Fruit fly (Drosophila melanogaster) whole organism, larva: ENCODE measurements around the gene CG14780.

Experiments used
- noc ChIP-seq: fragments of 200-800 bp; sonication (Bioruptor generic); optimal IDR thresholded peaks from 3 replicates; lab custom pipeline; 2019; ENCODE audit warnings: missing biosample characterization, mild to moderate bottlenecking, missing genetic modification characterization, moderate library complexity

Gene CG14780

dm6 chrX:1472222-1472621 is at the start of gene CG14780:
TSS of gene CG14780 (plus strand) at chrX:1472522.
- no peak for TF ChIP-seq noc (tag; lab: Kevin White, UChicago)

- TF ChIP-seq noc (tag; lab: Kevin White, UChicago): no peak
These were observed 20.2 kb upstream of the CG14780 start, which contains the start of gene Gr2a for dm6 chrX:1452130-1452529. TSS of gene Gr2a (plus strand) at chrX:1452430.

- no peak for TF ChIP-seq noc (tag; lab: Kevin White, UChicago)
These were observed 17.5 kb upstream of the CG14780 start for dm6 chrX:1454837-1455236.

- TF ChIP-seq noc (tag; lab: Kevin White, UChicago): no peak
These were observed 15.4 kb upstream of the CG14780 start, which contains the start of gene CG14785 for dm6 chrX:1456954-1457353. TSS of gene CG14785 (minus strand) at chrX:1457054.

dm6 chrX:1460278-1460872 is 11.9 kb upstream of the CG14780 start, which contains the start of gene Lrpprc2:
TSS of gene Lrpprc2 (minus strand) at chrX:1460617.
- no peak for TF ChIP-seq noc (tag; lab: Kevin White, UChicago)

- TF ChIP-seq noc (tag; lab: Kevin White, UChicago): no peak
These were observed 10.8 kb upstream of the CG14780 start, which contains the start of gene CG14787 for dm6 chrX:1461544-1461943. TSS of gene CG14787 (minus strand) at chrX:1461676.

dm6 chrX:1464033-1464432 is 8.3 kb upstream of the CG14780 start, which contains the start of gene Ns3:
TSS of gene Ns3 (minus strand) at chrX:1464220.
- no peak for TF ChIP-seq noc (tag; lab: Kevin White, UChicago)

dm6 chrX:1465707-1466504 is 6.4 kb upstream of the CG14780 start, which contains the start of the genes O-fut2 and CG14777:
TSS of gene O-fut2 (minus strand) at chrX:1465996.
TSS of gene CG14777 (plus strand) at chrX:1466134.
- TF ChIP-seq noc (tag; lab: Kevin White, UChicago): no peak

- peak; percentile 22 for TF ChIP-seq noc (tag; lab: Kevin White, UChicago)
These were observed 5.6 kb upstream of the CG14780 start for dm6 chrX:1466505-1467381.

dm6 chrX:1467382-1467592 is 5.0 kb upstream of the CG14780 start, which contains the start of gene CG14778:
TSS of gene CG14778 (plus strand) at chrX:1467493.
- no peak for TF ChIP-seq noc (tag; lab: Kevin White, UChicago)

dm6 chrX:1469717-1470116 is 2.6 kb upstream of the CG14780 start, which contains the start of gene CG32808:
TSS of gene CG32808 (minus strand) at chrX:1469817.
- TF ChIP-seq noc (tag; lab: Kevin White, UChicago): no peak

- TF ChIP-seq noc (tag; lab: Kevin White, UChicago): peak; percentile 47
These were observed 1.8 kb upstream of the CG14780 start, which contains the start of gene pck for dm6 chrX:1470562-1470961. TSS of gene pck (plus strand) at chrX:1470666.

dm6 chrX:1476436-1476835 is 4.1 kb downstream of the CG14780 start:
- no peak for TF ChIP-seq noc (tag; lab: Kevin White, UChicago)

dm6 chrX:1476848-1477247 is 4.5 kb downstream of the CG14780 start, which contains the start of the genes Rab27 and mei-38:
TSS of gene Rab27 (minus strand) at chrX:1476974.
TSS of gene mei-38 (plus strand) at chrX:1477063.
- TF ChIP-seq noc (tag; lab: Kevin White, UChicago): no peak
